Worm (Caenorhabditis elegans) whole organism, mixed stage, embryonic: ENCODE data around the gene mip-2.

Experiments
- M03D4.4 ChIP-seq: sonication (generic microtip); optimal IDR thresholded peaks from 2 replicates; lab custom pipeline; 2017; ENCODE audit warnings: mild to moderate bottlenecking, missing genetic modification characterization, missing compliant biosample characterization
- ceh-39 ChIP-seq: fragments of 150-350 bp; optimal IDR thresholded peaks from 2 replicates; lab custom pipeline; 2014; ENCODE audit warnings: missing biosample characterization, missing genetic modification characterization
- ceh-43 ChIP-seq: fragments of 200-800 bp; sonication (Bioruptor generic); optimal IDR thresholded peaks from 2 replicates; lab custom pipeline; 2018; ENCODE audit warnings: mild to moderate bottlenecking, missing genetic modification characterization, moderate library complexity, missing compliant biosample characterization
- ces-1 ChIP-seq: fragments of 150-350 bp; optimal IDR thresholded peaks from 2 replicates; lab custom pipeline; 2014; ENCODE audit warnings: missing biosample characterization, missing genetic modification reagents, missing genetic modification characterization
- cnd-1 ChIP-seq: fragments of 200-800 bp; sonication (Bioruptor generic); optimal IDR thresholded peaks from 2 replicates; lab custom pipeline; 2018; ENCODE audit warnings: mild to moderate bottlenecking, missing genetic modification characterization, missing compliant biosample characterization
- drap-1 ChIP-seq: fragments of 200-800 bp; sonication (Bioruptor generic); optimal IDR thresholded peaks from 3 replicates; lab custom pipeline; 2018; ENCODE audit warnings: mild to moderate bottlenecking, missing genetic modification characterization, missing compliant biosample characterization
- elt-1 ChIP-seq: sonication (generic microtip); optimal IDR thresholded peaks from 2 replicates; lab custom pipeline; 2017; ENCODE audit warnings: missing genetic modification characterization, mild to moderate bottlenecking, missing compliant biosample characterization, antibody characterized with exemption, moderate library complexity, borderline replicate concordance; ENCODE audit not compliant: insufficient read depth
- elt-3 ChIP-seq: fragments of 150-350 bp; optimal IDR thresholded peaks from 2 replicates; lab custom pipeline; 2014; ENCODE audit warnings: missing biosample characterization, missing genetic modification characterization
- flh-1 ChIP-seq: fragments of 200-800 bp; sonication (Bioruptor generic); optimal IDR thresholded peaks from 2 replicates; lab custom pipeline; 2018; ENCODE audit warnings: mild to moderate bottlenecking, missing genetic modification characterization, moderate library complexity, missing compliant biosample characterization
- ham-2 ChIP-seq: fragments of 200-800 bp; sonication (Bioruptor generic); optimal IDR thresholded peaks from 2 replicates; lab custom pipeline; 2018; ENCODE audit warnings: mild to moderate bottlenecking, missing genetic modification characterization, missing compliant biosample characterization
- hlh-1 ChIP-seq: fragments of 150-350 bp; optimal IDR thresholded peaks from 2 replicates; lab custom pipeline; 2014; ENCODE audit warnings: missing biosample characterization, missing genetic modification reagents, missing genetic modification characterization
- lin-13 ChIP-seq: fragments of 150-350 bp; optimal IDR thresholded peaks from 2 replicates; lab custom pipeline; 2014; ENCODE audit warnings: missing biosample characterization, missing genetic modification characterization
- lin-32 ChIP-seq: fragments of 200-800 bp; sonication (Bioruptor generic); optimal IDR thresholded peaks from 2 replicates; lab custom pipeline; 2018; ENCODE audit warnings: mild to moderate bottlenecking, missing genetic modification characterization, missing compliant biosample characterization
- lsy-2 ChIP-seq: fragments of 150-350 bp; optimal IDR thresholded peaks from 2 replicates; lab custom pipeline; 2014; ENCODE audit warnings: missing biosample characterization, missing genetic modification characterization
- mep-1 ChIP-seq: fragments of 150-350 bp; optimal IDR thresholded peaks from 2 replicates; lab custom pipeline; 2017; ENCODE audit warnings: missing biosample characterization, missing genetic modification reagents, missing genetic modification characterization, inconsistent platforms
- mls-2 ChIP-seq: sonication (generic microtip); optimal IDR thresholded peaks from 2 replicates; lab custom pipeline; 2016; ENCODE audit warnings: mild to moderate bottlenecking, missing genetic modification characterization, moderate library complexity, missing compliant biosample characterization
- nhr-12 ChIP-seq: fragments of 150-350 bp; optimal IDR thresholded peaks from 2 replicates; lab custom pipeline; 2014; ENCODE audit warnings: missing biosample characterization, missing genetic modification characterization
- nhr-2 ChIP-seq: fragments of 150-350 bp; optimal IDR thresholded peaks from 2 replicates; lab custom pipeline; 2014; ENCODE audit warnings: missing biosample characterization, missing genetic modification characterization
- nhr-237 ChIP-seq: fragments of 150-350 bp; optimal IDR thresholded peaks from 2 replicates; lab custom pipeline; 2014; ENCODE audit warnings: missing biosample characterization, missing genetic modification characterization
- nhr-28 ChIP-seq: fragments of 150-350 bp; optimal IDR thresholded peaks from 2 replicates; lab custom pipeline; 2014; ENCODE audit warnings: missing biosample characterization, missing genetic modification characterization
- nhr-76 ChIP-seq: sonication (generic microtip); optimal IDR thresholded peaks from 2 replicates; lab custom pipeline; 2017; ENCODE audit warnings: missing biosample characterization, missing genetic modification characterization
- pha-4 ChIP-seq: fragments of 150-350 bp; optimal IDR thresholded peaks from 2 replicates; lab custom pipeline; 2018; ENCODE audit warnings: missing biosample characterization, missing genetic modification reagents, missing genetic modification characterization
- sem-2 ChIP-seq: fragments of 200-800 bp; sonication (Bioruptor generic); optimal IDR thresholded peaks from 2 replicates; lab custom pipeline; 2018; ENCODE audit warnings: mild to moderate bottlenecking, missing genetic modification characterization, missing compliant biosample characterization
- snpc-4 ChIP-seq: fragments of 150-350 bp; optimal IDR thresholded peaks from 2 replicates; lab custom pipeline; 2014; ENCODE audit warnings: missing biosample characterization, missing genetic modification characterization
- tbx-8 ChIP-seq: fragments of 200-800 bp; sonication (Bioruptor generic); optimal IDR thresholded peaks from 2 replicates; lab custom pipeline; 2018; ENCODE audit warnings: mild to moderate bottlenecking, missing genetic modification characterization, moderate library complexity, missing compliant biosample characterization
- unc-39 ChIP-seq: fragments of 150-350 bp; optimal IDR thresholded peaks from 2 replicates; lab custom pipeline; 2014; ENCODE audit warnings: missing biosample characterization, missing genetic modification characterization
- unc-62 ChIP-seq: fragments of 150-350 bp; optimal IDR thresholded peaks from 2 replicates; lab custom pipeline; 2014; ENCODE audit warnings: missing biosample characterization, missing genetic modification reagents, missing genetic modification characterization
- ztf-11 ChIP-seq: fragments of 150-350 bp; optimal IDR thresholded peaks from 2 replicates; lab custom pipeline; 2014; ENCODE audit warnings: missing biosample characterization, missing genetic modification characterization

The mip-2 gene

ce11 chrV:13711060-13711459 is 39.3 kb upstream of the mip-2 start, which contains the start of gene srx-96:
Gene srx-96 (plus strand): TSS chrV:13711360.
- TF ChIP-seq M03D4.4 (no peak), drap-1 (GFP tag; lab: Kevin White, UChicago) (no peak), nhr-28 (tag; lab: Kevin White, UChicago) (no peak), lsy-2 (tag; lab: Kevin White, UChicago) (no peak), unc-39 (tag; lab: Kevin White, UChicago) (no peak), cnd-1 (tag; lab: Kevin White, UChicago) (no peak), nhr-2 (tag; lab: Kevin White, UChicago) (no peak), ham-2 (no peak), unc-62 (no peak), ces-1 (GFP tag; lab: Kevin White, UChicago) (no peak), ceh-43 (GFP tag; lab: Kevin White, UChicago) (no peak), nhr-237 (tag; lab: Kevin White, UChicago) (no peak), mls-2 (tag; lab: Kevin White, UChicago) (no peak), hlh-1 (tag; lab: Kevin White, UChicago) (no peak), lin-32 (GFP tag; lab: Kevin White, UChicago) (no peak), pha-4 (tag; lab: Kevin White, UChicago) (no peak), nhr-76 (no peak), lin-13 (tag; lab: Kevin White, UChicago) (no peak)

DNA sequence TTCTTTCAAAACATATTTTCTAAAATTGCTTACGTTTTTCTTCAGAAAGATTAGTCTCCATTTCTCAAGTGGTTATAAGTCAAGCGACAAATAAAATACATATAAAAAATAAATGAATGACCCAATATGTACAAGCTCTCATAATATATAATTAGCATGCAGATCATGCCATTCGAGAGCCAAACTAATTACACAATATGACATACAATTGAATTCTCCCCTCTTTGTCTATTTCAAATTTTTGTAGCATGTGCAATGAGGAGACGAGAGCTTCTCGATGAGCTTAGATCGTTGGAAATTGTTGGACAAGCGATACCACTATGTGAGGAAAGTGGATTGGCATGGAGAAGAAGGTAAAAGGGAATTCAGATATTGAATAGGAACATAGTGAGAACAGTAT is 35.5 kb upstream of the mip-2 start, which contains the start of gene hlh-34:
Gene hlh-34 (minus strand): TSS at position 101 of the 400 bp plus-strand sequence.
- TF ChIP-seq ces-1 (GFP tag; lab: Kevin White, UChicago): peak; percentile 79
- TF ChIP-seq nhr-76: no peak
- TF ChIP-seq, all 35 proteins: peak for 1

ce11 chrV:13703960-13704359 is 32.2 kb upstream of the mip-2 start, which contains the start of gene T01D3.3:
Gene T01D3.3 (plus strand): TSS chrV:13704271.
- TF ChIP-seq nhr-2 (tag; lab: Kevin White, UChicago): peak; percentile 1
- TF ChIP-seq M03D4.4: no peak

ce11 chrV:13694103-13694502 is 22.3 kb upstream of the mip-2 start:
- TF ChIP-seq snpc-4 (tag; lab: Kevin White, UChicago) (no peak), ceh-43 (GFP tag; lab: Kevin White, UChicago) (no peak), ztf-11 (tag; lab: Kevin White, UChicago) (no peak), nhr-76 (no peak), lin-13 (tag; lab: Kevin White, UChicago) (no peak), sem-2 (GFP tag; lab: Kevin White, UChicago) (no peak)

DNA sequence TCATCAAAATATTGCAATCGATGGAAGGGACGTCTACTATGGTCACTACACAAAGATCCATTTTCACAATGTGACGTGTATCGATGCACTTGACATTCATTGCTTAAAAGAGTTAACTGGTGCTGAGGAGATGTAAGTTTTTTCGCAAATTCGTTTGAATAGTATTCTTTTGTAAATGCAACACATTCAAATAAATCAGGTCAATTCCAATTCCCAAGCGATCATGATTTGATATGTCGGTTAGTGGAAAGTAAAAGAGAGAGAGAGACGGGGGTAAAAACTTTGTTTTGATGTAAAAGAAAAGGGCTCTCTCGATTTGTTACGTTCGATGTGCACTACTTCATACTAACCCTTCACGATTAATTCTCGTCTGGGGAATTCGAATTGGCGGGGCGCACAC is 18.5 kb upstream of the mip-2 start:
- no peak for TF ChIP-seq mep-1 (tag; lab: Kevin White, UChicago)
- TF ChIP-seq elt-3 (tag; lab: Kevin White, UChicago): no peak
- no peak for TF ChIP-seq elt-1 (tag; lab: Kevin White, UChicago)
- TF ChIP-seq unc-39 (tag; lab: Kevin White, UChicago): no peak
- TF ChIP-seq nhr-12 (tag; lab: Kevin White, UChicago): no peak
- TF ChIP-seq nhr-237 (tag; lab: Kevin White, UChicago): no peak
- no peak for TF ChIP-seq flh-1 (GFP tag; lab: Kevin White, UChicago)
- TF ChIP-seq ceh-39 (tag; lab: Kevin White, UChicago): no peak
- no peak for TF ChIP-seq tbx-8
- no peak for TF ChIP-seq ces-1 (GFP tag; lab: Kevin White, UChicago)

ce11 chrV:13689592-13689991 is 17.8 kb upstream of the mip-2 start, which contains the start of gene T01D3.1:
Gene T01D3.1 (plus strand): TSS chrV:13689892.
- TF ChIP-seq nhr-2 (tag; lab: Kevin White, UChicago) (no peak), lin-13 (tag; lab: Kevin White, UChicago) (no peak), ceh-43 (GFP tag; lab: Kevin White, UChicago) (no peak), mls-2 (tag; lab: Kevin White, UChicago) (no peak), sem-2 (GFP tag; lab: Kevin White, UChicago) (no peak), snpc-4 (tag; lab: Kevin White, UChicago) (no peak)
